Fruit fly (Drosophila melanogaster): Measurements from ENCODE around the gene Epg5.
A peak's percentile ranks its signal among the peaks of the same experiment; 100 is the strongest.

Gene Epg5

dm6 chr3R:18719767-18720341 is 38.8 kb downstream of the Epg5 start (continued):
- TF ChIP-seq CG9139 (GFP tag; optimal IDR thresholded peaks at IDR 0.05): peak; percentile 30
- TF ChIP-seq OdsH (GFP tag; optimal IDR thresholded peaks at IDR 0.05): peak; percentile 57
- peak; percentile 28 for TF ChIP-seq CG11762 (GFP tag; optimal IDR thresholded peaks at IDR 0.05; ENCODE audit: insufficient read depth)
- TF ChIP-seq salr (GFP tag; optimal IDR thresholded peaks at IDR 0.05): peak; percentile 6 to 37
- no peak for TF ChIP-seq Hr38 (GFP tag; optimal IDR thresholded peaks at IDR 0.05)
- TF ChIP-seq CG3919 (GFP tag; optimal IDR thresholded peaks at IDR 0.05): peak; percentile 71
- TF ChIP-seq Eip75B (GFP tag; optimal IDR thresholded peaks at IDR 0.05): peak; percentile 74
- TF ChIP-seq CG8119 (GFP tag; IDR thresholded peaks at IDR 0.05): no peak
- TF ChIP-seq CG6808 (GFP tag; optimal IDR thresholded peaks at IDR 0.05): peak; percentile 55
- TF ChIP-seq Ets21C (GFP tag; optimal IDR thresholded peaks at IDR 0.05): peak; percentile 52
- TF ChIP-seq CG1621 (tag; optimal IDR thresholded peaks at IDR 0.05): peak; percentile 55
- TF ChIP-seq Ets96B (tag; optimal IDR thresholded peaks at IDR 0.05): peak; percentile 74
- no peak for TF ChIP-seq CG15336 (GFP tag; IDR thresholded peaks at IDR 0.05)
- peak; percentile 6 for TF ChIP-seq fkh (GFP tag; optimal IDR thresholded peaks at IDR 0.05)
- peak; percentile 29 for TF ChIP-seq Hr4 (GFP tag; optimal IDR thresholded peaks at IDR 0.05)
- TF ChIP-seq CG16779 (tag; optimal IDR thresholded peaks at IDR 0.05): peak; percentile 13
- TF ChIP-seq CG6792 (GFP tag; optimal IDR thresholded peaks at IDR 0.05): peak; percentile 68
- peak; percentile 19 for TF ChIP-seq CG7368 (GFP tag; optimal IDR thresholded peaks at IDR 0.05)
- TF ChIP-seq fd85E (GFP tag; optimal IDR thresholded peaks at IDR 0.05): no peak
- peak; percentile 64 for TF ChIP-seq pdm3 (GFP tag; optimal IDR thresholded peaks at IDR 0.05)
- TF ChIP-seq Met (GFP tag; optimal IDR thresholded peaks at IDR 0.05): peak; percentile 76
- TF ChIP-seq CG31627 (GFP tag; optimal IDR thresholded peaks at IDR 0.05): peak; percentile 55
- TF ChIP-seq CG6163 (GFP tag; IDR thresholded peaks at IDR 0.05): peak; percentile 69; the same call in 1 of the 3 replicates
- peak; percentile 91 for TF ChIP-seq Eip78C (GFP tag)
- no peak; the same call in 1 of the 2 replicates for TF ChIP-seq CG11294 (GFP tag; IDR thresholded peaks at IDR 0.05)
- peak; percentile 62 for TF ChIP-seq cyc (GFP tag; optimal IDR thresholded peaks at IDR 0.05)
- peak; percentile 37 for TF ChIP-seq net (GFP tag; optimal IDR thresholded peaks at IDR 0.05)
- TF ChIP-seq Gug (GFP tag; IDR thresholded peaks at IDR 0.05): 0 out of 2 replicates have a peak, but pooled peaks have one; percentile 11
- peak; percentile 52 for TF ChIP-seq CG34406 (GFP tag; optimal IDR thresholded peaks at IDR 0.05)
- TF ChIP-seq CG6854 (GFP tag; optimal IDR thresholded peaks at IDR 0.05): no peak
- TF ChIP-seq vri (GFP tag; optimal IDR thresholded peaks at IDR 0.05): peak; percentile 63
- peak; percentile 68 for TF ChIP-seq Sox102F (GFP tag; optimal IDR thresholded peaks at IDR 0.05)
- TF ChIP-seq topi (GFP tag; optimal IDR thresholded peaks at IDR 0.05): peak; percentile 69
- TF ChIP-seq CG11902 (GFP tag; optimal IDR thresholded peaks at IDR 0.05): peak; percentile 39
- TF ChIP-seq lz (GFP tag; optimal IDR thresholded peaks at IDR 0.05): peak; percentile 65

- TF ChIP-seq acj6 (GFP tag; optimal IDR thresholded peaks at IDR 0.05) (no peak), svp (GFP tag) (no peak), CG3032 (tag; optimal IDR thresholded peaks at IDR 0.05) (no peak), CG8632 (GFP tag; optimal IDR thresholded peaks at IDR 0.05) (no peak)
Measured at dm6 chr3R:18707492-18707891, 51.2 kb downstream of the Epg5 start.

dm6 chr3R:18706289-18706688 is 52.4 kb downstream of the Epg5 start:
- TF ChIP-seq Sox14 (GFP tag; optimal IDR thresholded peaks at IDR 0.05) (no peak), net (GFP tag; optimal IDR thresholded peaks at IDR 0.05) (no peak), OdsH (GFP tag; optimal IDR thresholded peaks at IDR 0.05) (no peak), CG3032 (tag; optimal IDR thresholded peaks at IDR 0.05) (no peak), vri (GFP tag; optimal IDR thresholded peaks at IDR 0.05) (no peak), Eip93F (GFP tag; optimal IDR thresholded peaks at IDR 0.05) (no peak), esn (GFP tag; optimal IDR thresholded peaks at IDR 0.05) (no peak), eg (GFP tag; IDR thresholded peaks at IDR 0.05) (no peak), lz (GFP tag; optimal IDR thresholded peaks at IDR 0.05) (no peak), CG10631 (GFP tag; optimal IDR thresholded peaks at IDR 0.05) (no peak), Hr4 (GFP tag; optimal IDR thresholded peaks at IDR 0.05) (no peak), dac (GFP tag; optimal IDR thresholded peaks at IDR 0.05) (no peak), salr (GFP tag; optimal IDR thresholded peaks at IDR 0.05) (no peak), Lpt (GFP tag; optimal IDR thresholded peaks at IDR 0.05) (no peak), CG8119 (GFP tag; IDR thresholded peaks at IDR 0.05) (no peak), CG11902 (GFP tag; optimal IDR thresholded peaks at IDR 0.05) (no peak), CG34406 (GFP tag; optimal IDR thresholded peaks at IDR 0.05) (no peak), CG6276 (GFP tag; optimal IDR thresholded peaks at IDR 0.05) (no peak)
